Fruit fly (Drosophila melanogaster) whole organism, embryonic: ENCODE data around the gene CG14234.

Experiments used
- Abd-B ChIP-seq: fragments of 200-800 bp; sonication (Bioruptor generic); optimal IDR thresholded peaks from 2 replicates; lab custom pipeline; 2018; ENCODE audit warnings: missing biosample characterization, mild to moderate bottlenecking, missing genetic modification characterization, moderate library complexity
- Atf6 ChIP-seq: fragments of 200-800 bp; sonication (Bioruptor generic); IDR thresholded peaks from 2 replicates; pipeline ENCODE4 v1.3.6; 2022; ENCODE audit warnings: missing biosample characterization, missing genetic modification characterization
- CG10462 ChIP-seq: fragments of 200-800 bp; sonication (Bioruptor generic); optimal IDR thresholded peaks from 2 replicates; lab custom pipeline; 2016; ENCODE audit warnings: missing biosample characterization, missing genetic modification characterization
- CG10565 ChIP-seq: fragments of 200-800 bp; sonication (Bioruptor generic); optimal IDR thresholded peaks from 3 replicates; lab custom pipeline; 2016; ENCODE audit warnings: missing biosample characterization, mild to moderate bottlenecking, missing genetic modification characterization
- CG11085 ChIP-seq: fragments of 200-800 bp; sonication (Bioruptor generic); IDR thresholded peaks from 2 replicates; pipeline ENCODE4 v1.3.6; 2022; ENCODE audit warnings: missing biosample characterization, missing genetic modification characterization
- CG11398 ChIP-seq: fragments of 200-800 bp; sonication (Bioruptor generic); optimal IDR thresholded peaks from 2 replicates; lab custom pipeline; 2016; ENCODE audit warnings: missing biosample characterization, missing genetic modification characterization
- CG12942 ChIP-seq: fragments of 200-800 bp; sonication (Bioruptor generic); optimal IDR thresholded peaks from 3 replicates; lab custom pipeline; 2016; ENCODE audit warnings: missing biosample characterization, missing genetic modification characterization
- CG14710 ChIP-seq: fragments of 200-800 bp; sonication (Bioruptor generic); optimal IDR thresholded peaks from 3 replicates; lab custom pipeline; 2019; ENCODE audit warnings: missing biosample characterization, mild to moderate bottlenecking, missing genetic modification characterization, moderate library complexity
- CG15011 ChIP-seq: fragments of 200-800 bp; sonication (Bioruptor generic); optimal IDR thresholded peaks from 3 replicates; lab custom pipeline; 2018; ENCODE audit warnings: missing biosample characterization, mild to moderate bottlenecking, missing genetic modification characterization
- CG2199 ChIP-seq: fragments of 200-800 bp; sonication (Bioruptor generic); IDR thresholded peaks from 3 replicates; pipeline ENCODE4 v1.3.6; 2022; ENCODE audit warnings: missing biosample characterization, missing genetic modification characterization
- CG3281 ChIP-seq: fragments of 200-800 bp; sonication (Bioruptor generic); optimal IDR thresholded peaks from 3 replicates; lab custom pipeline; 2017; ENCODE audit warnings: missing biosample characterization, mild to moderate bottlenecking, missing genetic modification characterization
- CG34224 ChIP-seq: fragments of 200-800 bp; sonication (Bioruptor generic); IDR thresholded peaks from 3 replicates; pipeline ENCODE4 v1.3.6; 2022; ENCODE audit warnings: missing biosample characterization, missing genetic modification characterization; ENCODE audit not compliant: partially characterized antibody
- CG3995 ChIP-seq: fragments of 200-800 bp; sonication (Bioruptor generic); optimal IDR thresholded peaks from 3 replicates; lab custom pipeline; 2016; ENCODE audit warnings: missing biosample characterization, missing genetic modification characterization
- CG4404 ChIP-seq: fragments of 200-800 bp; sonication (Bioruptor generic); IDR thresholded peaks from 2 replicates; pipeline ENCODE4 v1.3.6; 2022; ENCODE audit warnings: missing biosample characterization, missing genetic modification characterization
- CG4424 ChIP-seq: fragments of 200-800 bp; sonication (Bioruptor generic); optimal IDR thresholded peaks from 3 replicates; lab custom pipeline; 2016; ENCODE audit warnings: missing biosample characterization, missing genetic modification characterization
- CG4707 ChIP-seq: fragments of 200-800 bp; sonication (Bioruptor generic); optimal IDR thresholded peaks from 2 replicates; lab custom pipeline; 2018; ENCODE audit warnings: missing biosample characterization, mild to moderate bottlenecking, missing genetic modification characterization, moderate library complexity
- CG4730 ChIP-seq: fragments of 200-800 bp; sonication (Bioruptor generic); IDR thresholded peaks from 2 replicates; pipeline ENCODE4 v1.3.6; 2022; ENCODE audit warnings: missing biosample characterization, missing genetic modification characterization
- CG6791 ChIP-seq: fragments of 200-800 bp; sonication (Bioruptor generic); IDR thresholded peaks from 3 replicates; pipeline ENCODE4 v1.3.6; 2022; ENCODE audit warnings: missing biosample characterization, missing genetic modification characterization; ENCODE audit not compliant: partially characterized antibody
- CG6813 ChIP-seq: fragments of 200-800 bp; sonication (Bioruptor generic); optimal IDR thresholded peaks from 2 replicates; lab custom pipeline; 2017; ENCODE audit warnings: missing biosample characterization, missing genetic modification characterization, mild to moderate bottlenecking, moderate library complexity, missing genetic modification reagents
- CG7963 ChIP-seq: fragments of 200-800 bp; sonication (Bioruptor generic); IDR thresholded peaks from 3 replicates; pipeline ENCODE4 v1.3.6; 2022; ENCODE audit warnings: missing biosample characterization, missing genetic modification characterization; ENCODE audit not compliant: partially characterized antibody
- CG8281 ChIP-seq: fragments of 200-800 bp; sonication (Bioruptor generic); optimal IDR thresholded peaks from 2 replicates; lab custom pipeline; 2018; ENCODE audit warnings: missing biosample characterization, mild to moderate bottlenecking, missing genetic modification characterization, moderate library complexity
- CG8290 ChIP-seq, 3 experiments: fragments of 200-800 bp; sonication (Bioruptor generic); optimal IDR thresholded peaks; 2 replicates each; lab custom pipeline; 2016 to 2019; ENCODE audit warnings: missing biosample characterization in 3 of 3, missing genetic modification characterization in 3 of 3, mild to moderate bottlenecking in 2 of 3, moderate library complexity in 1 of 3
- CG8924 ChIP-seq: fragments of 200-800 bp; optimal IDR thresholded peaks from 3 replicates; lab custom pipeline; 2019; ENCODE audit warnings: missing biosample characterization, mild to moderate bottlenecking, missing genetic modification characterization, moderate library complexity
- CG9437 ChIP-seq: fragments of 200-800 bp; sonication (Bioruptor generic); optimal IDR thresholded peaks from 2 replicates; lab custom pipeline; 2018; ENCODE audit warnings: missing biosample characterization, mild to moderate bottlenecking, missing genetic modification characterization
- CoRest ChIP-seq: fragments of 200-800 bp; sonication (Bioruptor generic); optimal IDR thresholded peaks from 3 replicates; lab custom pipeline; 2018; ENCODE audit warnings: missing biosample characterization, mild to moderate bottlenecking, missing genetic modification characterization, moderate library complexity
- Dll ChIP-seq: fragments of 200-800 bp; sonication (Bioruptor generic); IDR thresholded peaks from 4 replicates; pipeline ENCODE4 v1.3.6; 2022; ENCODE audit warnings: missing biosample characterization, missing genetic modification characterization; ENCODE audit not compliant: partially characterized antibody
- HLH4C ChIP-seq: fragments of 200-800 bp; sonication (Bioruptor generic); IDR thresholded peaks from 3 replicates; pipeline ENCODE4 v1.3.6; 2022; ENCODE audit warnings: missing biosample characterization, missing genetic modification characterization; ENCODE audit not compliant: partially characterized antibody
- Hmx ChIP-seq: fragments of 200-800 bp; sonication (Bioruptor generic); optimal IDR thresholded peaks from 2 replicates; lab custom pipeline; 2016; ENCODE audit warnings: missing biosample characterization, missing genetic modification characterization
- Hr51 ChIP-seq, 2 experiments: fragments of 200-800 bp; sonication (Bioruptor generic); optimal IDR thresholded peaks; 2 replicates in 1 of 2; 3 replicates in 1 of 2; lab custom pipeline; 2016 to 2018; ENCODE audit warnings: missing biosample characterization in 2 of 2, missing genetic modification characterization in 2 of 2, mild to moderate bottlenecking in 1 of 2, moderate library complexity in 1 of 2
- Mes4 ChIP-seq: fragments of 200-800 bp; sonication (Bioruptor generic); optimal IDR thresholded peaks from 2 replicates; lab custom pipeline; 2016; ENCODE audit warnings: missing biosample characterization, missing genetic modification characterization
- Optix ChIP-seq: fragments of 200-800 bp; sonication (Bioruptor generic); IDR thresholded peaks from 3 replicates; pipeline ENCODE4 v1.3.6; 2022; ENCODE audit warnings: missing biosample characterization, missing genetic modification characterization
- bab2 ChIP-seq: fragments of 200-800 bp; sonication (Bioruptor generic); optimal IDR thresholded peaks from 2 replicates; lab custom pipeline; 2016; ENCODE audit warnings: missing biosample characterization, missing genetic modification characterization
- cad ChIP-seq: fragments of >200 bp; optimal IDR thresholded peaks from 2 replicates; lab custom pipeline; 2017; ENCODE audit warnings: missing biosample characterization, missing genetic modification characterization
- chif ChIP-seq, 2 experiments: fragments of 200-800 bp; sonication (Bioruptor generic); optimal IDR thresholded peaks; 3 replicates each; lab custom pipeline; 2016; ENCODE audit warnings: missing biosample characterization in 2 of 2, missing genetic modification characterization in 2 of 2
- disco-r ChIP-seq: fragments of 200-800 bp; sonication (Bioruptor generic); optimal IDR thresholded peaks from 2 replicates; lab custom pipeline; 2016; ENCODE audit warnings: missing biosample characterization, missing genetic modification characterization
- ems ChIP-seq: fragments of 200-800 bp; sonication (Bioruptor generic); optimal IDR thresholded peaks from 3 replicates; lab custom pipeline; 2016; ENCODE audit warnings: missing biosample characterization, missing genetic modification characterization
- en ChIP-seq: fragments of 200-800 bp; sonication (Bioruptor generic); optimal IDR thresholded peaks from 2 replicates; lab custom pipeline; 2016; ENCODE audit warnings: missing biosample characterization, missing genetic modification characterization
- fd3F ChIP-seq: fragments of 200-800 bp; sonication (Bioruptor generic); optimal IDR thresholded peaks from 2 replicates; lab custom pipeline; 2018; ENCODE audit warnings: missing biosample characterization, mild to moderate bottlenecking, missing genetic modification characterization, moderate library complexity
- jumu ChIP-seq: fragments of 200-800 bp; sonication (Bioruptor generic); optimal IDR thresholded peaks from 3 replicates; lab custom pipeline; 2016; ENCODE audit warnings: missing biosample characterization, missing genetic modification characterization
- lab ChIP-seq: fragments of 200-800 bp; sonication (Bioruptor generic); optimal IDR thresholded peaks from 3 replicates; lab custom pipeline; 2017; ENCODE audit warnings: missing biosample characterization, missing genetic modification characterization, mild to moderate bottlenecking, moderate library complexity, missing genetic modification reagents
- nerfin-1 ChIP-seq: fragments of 200-800 bp; sonication (Bioruptor generic); optimal IDR thresholded peaks from 3 replicates; lab custom pipeline; 2019; ENCODE audit warnings: missing biosample characterization, mild to moderate bottlenecking, missing genetic modification characterization, moderate library complexity
- otp ChIP-seq: fragments of 200-800 bp; sonication (Bioruptor generic); IDR thresholded peaks from 3 replicates; pipeline ENCODE4, ENCODE4 v1.3.6; 2022; ENCODE audit warnings: missing biosample characterization, missing genetic modification characterization
- pb ChIP-seq: fragments of 200-800 bp; sonication (Bioruptor generic); optimal IDR thresholded peaks from 3 replicates; lab custom pipeline; 2016; ENCODE audit warnings: missing biosample characterization, missing genetic modification characterization
- pho ChIP-seq: fragments of 200-800 bp; sonication (Bioruptor generic); optimal IDR thresholded peaks from 2 replicates; lab custom pipeline; 2016; ENCODE audit warnings: missing biosample characterization, missing genetic modification characterization
- prd ChIP-seq, 3 experiments: fragments of >200 bp in 2 of 3; fragments of 200-800 bp in 1 of 3; sonication (Bioruptor generic) in 1 of 3; optimal IDR thresholded peaks in 2 of 3; IDR thresholded peaks in 1 of 3; 2 replicates in 2 of 3; 3 replicates in 1 of 3; pipeline versions ENCODE4 v1.3.6 to Lab custom; 2017 to 2022; ENCODE audit warnings: missing biosample characterization in 1 of 3, missing genetic modification characterization in 1 of 3
- shn ChIP-seq: fragments of 200-800 bp; sonication (Bioruptor generic); optimal IDR thresholded peaks from 3 replicates; lab custom pipeline; 2016; ENCODE audit warnings: missing biosample characterization, missing genetic modification characterization
- sisA ChIP-seq: fragments of 200-800 bp; sonication (Bioruptor generic); IDR thresholded peaks from 2 replicates; pipeline ENCODE4 v1.3.6; 2022; ENCODE audit warnings: missing biosample characterization, missing genetic modification characterization
- so ChIP-seq: fragments of 200-800 bp; sonication (Bioruptor generic); IDR thresholded peaks from 3 replicates; pipeline ENCODE4 v1.3.6; 2022; ENCODE audit warnings: missing biosample characterization, missing genetic modification characterization
- tin ChIP-seq: fragments of 200-800 bp; sonication (Bioruptor generic); optimal IDR thresholded peaks from 3 replicates; lab custom pipeline; 2016; ENCODE audit warnings: missing biosample characterization, missing genetic modification characterization
- tx ChIP-seq: fragments of 200-800 bp; sonication (Bioruptor generic); optimal IDR thresholded peaks from 2 replicates; lab custom pipeline; 2016; ENCODE audit warnings: missing biosample characterization, missing genetic modification characterization

Gene CG14234

dm6 chrX:19730844-19731243 lies 4.5 kb upstream of the CG14234 start, which contains the start of gene AP-1-2beta (continued):
- no peak for TF ChIP-seq so (GFP tag; lab: Robert Waterston, UW)
- TF ChIP-seq CG4404 (GFP tag; lab: Robert Waterston, UW), result no peak
- TF ChIP-seq CG4707 (GFP tag; lab: Kevin White, UChicago), result no peak
- TF ChIP-seq CG4730 (GFP tag; lab: Robert Waterston, UW), result no peak
- TF ChIP-seq CG3995, result no peak
- no peak for TF ChIP-seq jumu (GFP tag; lab: Kevin White, UChicago)
- TF ChIP-seq CG12942 (GFP tag; lab: Kevin White, UChicago), result no peak
- TF ChIP-seq Mes4 (GFP tag; lab: Kevin White, UChicago), result no peak
- TF ChIP-seq Hmx (GFP tag; lab: Kevin White, UChicago), result no peak
- no peak for TF ChIP-seq pb (GFP tag; lab: Kevin White, UChicago)
- no peak for TF ChIP-seq CG3281
- TF ChIP-seq CG11085 (GFP tag; lab: Robert Waterston, UW), result no peak
- no peak for TF ChIP-seq lab (GFP tag; lab: Kevin White, UChicago)
- TF ChIP-seq CG14710 (tag; lab: Kevin White, UChicago), result no peak
- no peak for TF ChIP-seq CG10462 (GFP tag; lab: Kevin White, UChicago)
- no peak for TF ChIP-seq cad (GFP tag; lab: Kevin White, UChicago)
- no peak for TF ChIP-seq prd (optimal IDR thresholded peaks at IDR 0.05; lab: Kevin White, UChicago)
- TF ChIP-seq prd (GFP tag; IDR thresholded peaks at IDR 0.05; lab: Robert Waterston, UW), result no peak
- TF ChIP-seq fd3F (GFP tag; lab: Kevin White, UChicago), result no peak
- TF ChIP-seq tx (GFP tag; lab: Kevin White, UChicago), result no peak
- peak; percentile 20 for TF ChIP-seq CG8290 (GFP tag; optimal IDR thresholded peaks at IDR 0.05; lab: Kevin White, UChicago)
- no peak for TF ChIP-seq CG8290 (tag; optimal IDR thresholded peaks at IDR 0.05; lab: Kevin White, UChicago)
- TF ChIP-seq CG8281 (tag; lab: Kevin White, UChicago), result no peak
- no peak for TF ChIP-seq sisA (GFP tag; lab: Robert Waterston, UW)
- no peak for TF ChIP-seq CG11398 (GFP tag; lab: Kevin White, UChicago)
- TF ChIP-seq shn, result no peak
- TF ChIP-seq chif (GFP tag; optimal IDR thresholded peaks at IDR 0.05; lab: Kevin White, UChicago), result no peak
- no peak for TF ChIP-seq Hr51 (GFP tag; optimal IDR thresholded peaks at IDR 0.05; lab: Kevin White, UChicago)
- TF ChIP-seq pho (GFP tag; lab: Kevin White, UChicago), result no peak
- no peak for TF ChIP-seq disco-r
- TF ChIP-seq CG6791 (GFP tag; lab: Robert Waterston, UW), result peak; percentile 72; the same call in 2 of the 3 replicates
- no peak for TF ChIP-seq CG8924 (tag; lab: Kevin White, UChicago)
- no peak for TF ChIP-seq en (GFP tag; lab: Kevin White, UChicago)
- TF ChIP-seq CoRest (tag; lab: Kevin White, UChicago), result no peak
- TF ChIP-seq bab2 (GFP tag; lab: Kevin White, UChicago), result no peak
- no peak for TF ChIP-seq CG15011 (GFP tag; lab: Kevin White, UChicago)
- no peak for TF ChIP-seq CG2199 (GFP tag; lab: Robert Waterston, UW)
- TF ChIP-seq Dll (GFP tag; lab: Robert Waterston, UW), result 0 out of 4 replicates have a peak, but pooled peaks have one; percentile 48
- no peak for TF ChIP-seq otp (GFP tag; lab: Robert Waterston, UW)
- TF ChIP-seq CG34224, result peak; percentile 26; the same call in 1 of the 3 replicates
- no peak for TF ChIP-seq ems (GFP tag; lab: Kevin White, UChicago)
- TF ChIP-seq CG9437, result no peak
- TF ChIP-seq Atf6, result no peak
- TF ChIP-seq CG6813 (GFP tag; lab: Kevin White, UChicago), result no peak
- TF ChIP-seq Abd-B (GFP tag; lab: Kevin White, UChicago), result no peak
- TF ChIP-seq Optix (GFP tag; lab: Robert Waterston, UW), result no peak
- no peak for TF ChIP-seq CG4424
- peak; percentile 86 for TF ChIP-seq nerfin-1 (tag; lab: Kevin White, UChicago)
- TF ChIP-seq CG10565 (GFP tag; lab: Kevin White, UChicago), result no peak
- no peak for TF ChIP-seq tin (GFP tag; lab: Kevin White, UChicago)
- peak; percentile 71 for TF ChIP-seq HLH4C (GFP tag; lab: Robert Waterston, UW)
- 0 out of 3 replicates have a peak, but pooled peaks have one; percentile 30 for TF ChIP-seq CG7963 (GFP tag; lab: Robert Waterston, UW)
